Worm (Caenorhabditis elegans) whole organism, L3 larva: ENCODE measurements around the gene lido-15.

Experiments
- R02D3.7 ChIP-seq: fragments of 150-350 bp; optimal IDR thresholded peaks from 2 replicates; lab custom pipeline; 2014; ENCODE audit warnings: missing biosample characterization, missing genetic modification characterization
- ZK546.5 ChIP-seq: sonication (generic microtip); optimal IDR thresholded peaks from 2 replicates; lab custom pipeline; 2017; ENCODE audit warnings: missing biosample characterization, missing genetic modification characterization
- aly-2 ChIP-seq: fragments of 150-350 bp; optimal IDR thresholded peaks from 2 replicates; lab custom pipeline; 2014; ENCODE audit warnings: missing biosample characterization, missing genetic modification characterization
- ama-1 ChIP-seq: fragments of 150-350 bp; optimal IDR thresholded peaks from 2 replicates; lab custom pipeline; 2018
- ceh-16 ChIP-seq: sonication (generic microtip); optimal IDR thresholded peaks from 2 replicates; lab custom pipeline; 2017; ENCODE audit warnings: missing biosample characterization, missing genetic modification characterization
- ceh-82 ChIP-seq: fragments of 150-350 bp; optimal IDR thresholded peaks from 2 replicates; lab custom pipeline; 2014; ENCODE audit warnings: missing biosample characterization, missing genetic modification characterization
- ceh-9 ChIP-seq: sonication (generic microtip); optimal IDR thresholded peaks from 2 replicates; lab custom pipeline; 2018; ENCODE audit warnings: missing biosample characterization, missing genetic modification characterization
- daf-12 ChIP-seq: fragments of 150-350 bp; optimal IDR thresholded peaks from 2 replicates; lab custom pipeline; 2014; ENCODE audit warnings: missing biosample characterization, missing genetic modification reagents, missing genetic modification characterization
- egl-27 ChIP-seq: sonication (generic microtip); optimal IDR thresholded peaks from 4 replicates; lab custom pipeline; 2017; ENCODE audit warnings: missing biosample characterization, missing genetic modification reagents, missing genetic modification characterization
- elt-2 ChIP-seq: sonication (generic microtip); optimal IDR thresholded peaks from 2 replicates; lab custom pipeline; 2016; ENCODE audit warnings: missing genetic modification reagents, mild to moderate bottlenecking, missing genetic modification characterization, missing compliant biosample characterization
- elt-3 ChIP-seq, 3 experiments: fragments of 150-350 bp in 1 of 3; sonication (generic microtip) in 2 of 3; optimal IDR thresholded peaks; 2 replicates in 2 of 3; 4 replicates in 1 of 3; lab custom pipeline; 2014 to 2017; ENCODE audit warnings: missing biosample characterization in 3 of 3, missing genetic modification characterization in 3 of 3
- eor-1 ChIP-seq, 2 experiments: fragments of 150-350 bp; optimal IDR thresholded peaks; 2 replicates each; lab custom pipeline; 2014 to 2018; ENCODE audit warnings: missing biosample characterization in 2 of 2, missing genetic modification characterization in 2 of 2
- fkh-10 ChIP-seq: sonication (generic microtip); optimal IDR thresholded peaks from 2 replicates; lab custom pipeline; 2017; ENCODE audit warnings: missing biosample characterization, missing genetic modification reagents, missing genetic modification characterization
- fkh-2 ChIP-seq: fragments of 150-350 bp; optimal IDR thresholded peaks from 2 replicates; lab custom pipeline; 2014; ENCODE audit warnings: missing biosample characterization, missing genetic modification reagents, missing genetic modification characterization
- fos-1 ChIP-seq: fragments of 150-350 bp; optimal IDR thresholded peaks from 2 replicates; lab custom pipeline; 2014; ENCODE audit warnings: missing biosample characterization, missing genetic modification characterization
- jun-1 ChIP-seq: fragments of 150-350 bp; optimal IDR thresholded peaks from 2 replicates; lab custom pipeline; 2014; ENCODE audit warnings: missing biosample characterization, missing genetic modification reagents, missing genetic modification characterization
- lin-15B ChIP-seq: fragments of 150-350 bp; optimal IDR thresholded peaks from 2 replicates; lab custom pipeline; 2014; ENCODE audit warnings: missing biosample characterization, missing genetic modification characterization
- lin-39 ChIP-seq: fragments of 150-350 bp; optimal IDR thresholded peaks from 2 replicates; lab custom pipeline; 2018; ENCODE audit warnings: missing biosample characterization, missing genetic modification reagents, missing genetic modification characterization
- lsy-12 ChIP-seq: sonication (generic microtip); optimal IDR thresholded peaks from 2 replicates; lab custom pipeline; 2016; ENCODE audit warnings: mild to moderate bottlenecking, missing genetic modification characterization, missing compliant biosample characterization
- mdl-1 ChIP-seq: fragments of 150-350 bp; optimal IDR thresholded peaks from 2 replicates; lab custom pipeline; 2014; ENCODE audit warnings: missing biosample characterization, missing genetic modification characterization
- mml-1 ChIP-seq: fragments of 150-350 bp; sonication (generic microtip); optimal IDR thresholded peaks from 3 replicates; lab custom pipeline; 2014; ENCODE audit warnings: missing biosample characterization, missing genetic modification characterization
- nfya-1 ChIP-seq: sonication (generic microtip); optimal IDR thresholded peaks from 2 replicates; lab custom pipeline; 2017; ENCODE audit warnings: missing genetic modification characterization, mild to moderate bottlenecking, missing compliant biosample characterization, antibody characterized with exemption, moderate library complexity; ENCODE audit not compliant: insufficient read depth
- nhr-23 ChIP-seq: fragments of 150-350 bp; optimal IDR thresholded peaks from 2 replicates; lab custom pipeline; 2014; ENCODE audit warnings: missing biosample characterization, missing genetic modification reagents, missing genetic modification characterization
- nhr-25 ChIP-seq: sonication (generic microtip); optimal IDR thresholded peaks from 2 replicates; lab custom pipeline; 2017; ENCODE audit warnings: missing biosample characterization, missing genetic modification characterization
- nhr-28 ChIP-seq: fragments of 150-350 bp; optimal IDR thresholded peaks from 2 replicates; lab custom pipeline; 2014; ENCODE audit warnings: missing biosample characterization, missing genetic modification characterization
- nhr-43 ChIP-seq: sonication (generic microtip); optimal IDR thresholded peaks from 2 replicates; lab custom pipeline; 2016; ENCODE audit warnings: mild to moderate bottlenecking, missing genetic modification characterization, missing compliant biosample characterization; ENCODE audit not compliant: poor library complexity, severe bottlenecking
- nhr-76 ChIP-seq: fragments of 150-350 bp; sonication (generic microtip); optimal IDR thresholded peaks from 5 replicates; lab custom pipeline; 2014; ENCODE audit warnings: missing biosample characterization, missing genetic modification characterization
- nhr-77 ChIP-seq: fragments of 150-350 bp; optimal IDR thresholded peaks from 2 replicates; lab custom pipeline; 2014; ENCODE audit warnings: missing biosample characterization, missing genetic modification characterization
- pha-4 ChIP-seq: fragments of 150-350 bp; optimal IDR thresholded peaks from 2 replicates; lab custom pipeline; 2014; ENCODE audit warnings: missing biosample characterization, missing genetic modification reagents, missing genetic modification characterization
- pqm-1 ChIP-seq: fragments of 150-350 bp; optimal IDR thresholded peaks from 2 replicates; lab custom pipeline; 2017; ENCODE audit warnings: missing biosample characterization, missing genetic modification characterization, inconsistent platforms
- sea-2 ChIP-seq: fragments of 150-350 bp; sonication (generic microtip); optimal IDR thresholded peaks from 4 replicates; lab custom pipeline; 2014; ENCODE audit warnings: missing biosample characterization, missing genetic modification reagents, missing genetic modification characterization
- snpc-4 ChIP-seq: fragments of 150-350 bp; optimal IDR thresholded peaks from 2 replicates; lab custom pipeline; 2014; ENCODE audit warnings: missing biosample characterization, missing genetic modification characterization
- tbx-2 ChIP-seq: sonication (generic microtip); optimal IDR thresholded peaks from 2 replicates; lab custom pipeline; 2016; ENCODE audit warnings: mild to moderate bottlenecking, missing genetic modification characterization, missing compliant biosample characterization
- unc-39 ChIP-seq: sonication (generic microtip); optimal IDR thresholded peaks from 4 replicates; lab custom pipeline; 2017; ENCODE audit warnings: missing biosample characterization, missing genetic modification characterization
- unc-62 ChIP-seq: fragments of 150-350 bp; sonication (generic microtip); optimal IDR thresholded peaks from 4 replicates; lab custom pipeline; 2014; ENCODE audit warnings: missing biosample characterization, missing genetic modification reagents, missing genetic modification characterization
- zag-1 ChIP-seq: fragments of 150-350 bp; optimal IDR thresholded peaks from 2 replicates; lab custom pipeline; 2014; ENCODE audit warnings: missing biosample characterization, missing genetic modification characterization
- ztf-11 ChIP-seq: fragments of 150-350 bp; optimal IDR thresholded peaks from 2 replicates; lab custom pipeline; 2014; ENCODE audit warnings: missing biosample characterization, missing genetic modification characterization

Gene lido-15

ce11 chrII:3788356-3788962 is 23.6 kb upstream of the lido-15 start:
- TF ChIP-seq ama-1 (no peak), pqm-1 (peak; percentile 7), elt-2 (tag; lab: Kevin White, UChicago) (peak; percentile 58)
- TF ChIP-seq, all 47 proteins: peak for 2

- no peak for TF ChIP-seq zag-1 (tag; lab: Kevin White, UChicago)
- no peak for TF ChIP-seq sea-2 (GFP tag; lab: Kevin White, UChicago)
- no peak for TF ChIP-seq elt-3 (tag; optimal IDR thresholded peaks at IDR 0.05; lab: Kevin White, UChicago)
- no peak for TF ChIP-seq ZK546.5 (tag; lab: Kevin White, UChicago)
- no peak for TF ChIP-seq mdl-1 (tag; lab: Kevin White, UChicago)
- TF ChIP-seq pqm-1 = no peak
- TF ChIP-seq ama-1 = no peak
- no peak for TF ChIP-seq mml-1
- TF ChIP-seq lsy-12 (tag; lab: Kevin White, UChicago) = no peak
- TF ChIP-seq nhr-23 (tag; lab: Kevin White, UChicago) = no peak
- TF ChIP-seq pha-4 (tag; lab: Kevin White, UChicago) = no peak
- TF ChIP-seq nhr-43 (tag; lab: Kevin White, UChicago) = no peak
- TF ChIP-seq fkh-2 (tag; lab: Kevin White, UChicago) = no peak
- no peak for TF ChIP-seq R02D3.7 (tag; lab: Kevin White, UChicago)
- no peak for TF ChIP-seq lin-15B (tag; lab: Kevin White, UChicago)
- no peak for TF ChIP-seq jun-1 (tag; lab: Kevin White, UChicago)
- no peak for TF ChIP-seq nhr-28 (tag; lab: Kevin White, UChicago)
- TF ChIP-seq elt-2 (tag; lab: Kevin White, UChicago) = no peak
- TF ChIP-seq egl-27 (tag; lab: Kevin White, UChicago) = no peak
- TF ChIP-seq, all 47 proteins: peak for 0
These were observed 18.7 kb upstream of the lido-15 start, which contains the start of gene fbxb-99 for ce11 chrII:3793336-3793735. TSS of gene fbxb-99 (minus strand) at chrII:3793436.

- TF ChIP-seq daf-12 (tag; lab: Kevin White, UChicago) = no peak
- TF ChIP-seq nhr-23 (tag; lab: Kevin White, UChicago) = no peak
- TF ChIP-seq unc-39 = no peak
- TF ChIP-seq unc-62 (GFP tag; lab: Kevin White, UChicago) = no peak
- no peak for TF ChIP-seq pqm-1
- no peak for TF ChIP-seq tbx-2 (tag; lab: Kevin White, UChicago)
- TF ChIP-seq elt-3 (tag; optimal IDR thresholded peaks at IDR 0.05; lab: Kevin White, UChicago) = no peak
- no peak for TF ChIP-seq ceh-9 (tag; lab: Kevin White, UChicago)
- TF ChIP-seq ama-1 = no peak
- TF ChIP-seq nhr-25 = no peak
- no peak for TF ChIP-seq pha-4 (tag; lab: Kevin White, UChicago)
- no peak for TF ChIP-seq snpc-4 (tag; lab: Kevin White, UChicago)
- no peak for TF ChIP-seq lin-15B (tag; lab: Kevin White, UChicago)
- no peak for TF ChIP-seq ceh-16 (tag; lab: Kevin White, UChicago)
- TF ChIP-seq eor-1 (tag; optimal IDR thresholded peaks at IDR 0.05; lab: Kevin White, UChicago) = no peak
- no peak for TF ChIP-seq lsy-12 (tag; lab: Kevin White, UChicago)
- no peak for TF ChIP-seq fkh-10 (GFP tag; lab: Kevin White, UChicago)
- TF ChIP-seq fkh-2 (tag; lab: Kevin White, UChicago) = no peak
- TF ChIP-seq ceh-82 = no peak
- TF ChIP-seq, all 47 proteins: peak for 0
These were observed 16.8 kb upstream of the lido-15 start, which contains the start of gene Y8A9A.2 for ce11 chrII:3795323-3795722. TSS of gene Y8A9A.2 (plus strand) at chrII:3795623.

- no peak for TF ChIP-seq ztf-11
- no peak for TF ChIP-seq R02D3.7 (tag; lab: Kevin White, UChicago)
- no peak for TF ChIP-seq zag-1 (tag; lab: Kevin White, UChicago)
- TF ChIP-seq fos-1 (tag; lab: Kevin White, UChicago) = no peak
- no peak for TF ChIP-seq nhr-23 (tag; lab: Kevin White, UChicago)
- no peak for TF ChIP-seq pha-4 (tag; lab: Kevin White, UChicago)
- no peak for TF ChIP-seq aly-2 (tag; lab: Kevin White, UChicago)
- no peak for TF ChIP-seq ceh-82
- no peak for TF ChIP-seq sea-2 (GFP tag; lab: Kevin White, UChicago)
- no peak for TF ChIP-seq fkh-10 (GFP tag; lab: Kevin White, UChicago)
- TF ChIP-seq nhr-76 = no peak
- TF ChIP-seq nhr-77 = no peak
- no peak for TF ChIP-seq egl-27 (tag; lab: Kevin White, UChicago)
- TF ChIP-seq snpc-4 (tag; lab: Kevin White, UChicago) = no peak
- TF ChIP-seq jun-1 (tag; lab: Kevin White, UChicago) = no peak
- TF ChIP-seq nfya-1 (tag; lab: Kevin White, UChicago) = no peak
- no peak for TF ChIP-seq lin-39
- no peak for TF ChIP-seq ama-1
- no peak for TF ChIP-seq nhr-25
These were observed 8.9 kb upstream of the lido-15 start, which contains the start of gene ins-32 for ce11 chrII:3803219-3803618. TSS of gene ins-32 (minus strand) at chrII:3803319.
